Worm (Caenorhabditis elegans): ENCODE data around the gene prdx-3.

ce11 chrIII:4364974-4365373 is 42.3 kb upstream of the prdx-3 start, which contains the start of gene ckb-1:
- TF ChIP-seq unc-62 (GFP tag; optimal IDR thresholded peaks at IDR 0.05), result no peak
- no peak for TF ChIP-seq nhr-12 (tag; optimal IDR thresholded peaks at IDR 0.05)
- TF ChIP-seq lin-11 (tag; optimal IDR thresholded peaks at IDR 0.05), result no peak
- TF ChIP-seq ceh-82 (tag; optimal IDR thresholded peaks at IDR 0.05), result no peak
- no peak for TF ChIP-seq sma-3 (GFP tag; optimal IDR thresholded peaks at IDR 0.05)
- TF ChIP-seq C34F6.9 (tag; optimal IDR thresholded peaks at IDR 0.05), result peak; percentile 24
- TF ChIP-seq alr-1 (tag; optimal IDR thresholded peaks at IDR 0.05), result no peak
- TF ChIP-seq lin-39 (tag; optimal IDR thresholded peaks at IDR 0.05), result no peak

Measured in whole organism, L2 larva.